Fruit fly (Drosophila melanogaster) Kc167 (cell line): ENCODE measurements around the gene CG14695.

Experiments used
- Myc ChIP-seq: fragments of >200 bp; optimal IDR thresholded peaks from 2 replicates; lab custom pipeline; 2017; ENCODE audit warnings: missing external identifiers
- Sin3A ChIP-seq: fragments of >200 bp; optimal IDR thresholded peaks from 2 replicates; lab custom pipeline; 2018; ENCODE audit warnings: missing external identifiers
- h ChIP-seq: fragments of >200 bp; optimal IDR thresholded peaks from 3 replicates; lab custom pipeline; 2018; ENCODE audit warnings: missing external identifiers
- insv ChIP-seq: fragments of >200 bp; optimal IDR thresholded peaks from 3 replicates; lab custom pipeline; 2018; ENCODE audit warnings: missing external identifiers
- psq ChIP-seq: fragments of >200 bp; optimal IDR thresholded peaks from 2 replicates; lab custom pipeline; 2017; ENCODE audit warnings: missing external identifiers
- ttk ChIP-seq: sonication (Bioruptor generic); optimal IDR thresholded peaks from 2 replicates; lab custom pipeline; 2017; ENCODE audit warnings: missing external identifiers

Gene CG14695

DNA sequence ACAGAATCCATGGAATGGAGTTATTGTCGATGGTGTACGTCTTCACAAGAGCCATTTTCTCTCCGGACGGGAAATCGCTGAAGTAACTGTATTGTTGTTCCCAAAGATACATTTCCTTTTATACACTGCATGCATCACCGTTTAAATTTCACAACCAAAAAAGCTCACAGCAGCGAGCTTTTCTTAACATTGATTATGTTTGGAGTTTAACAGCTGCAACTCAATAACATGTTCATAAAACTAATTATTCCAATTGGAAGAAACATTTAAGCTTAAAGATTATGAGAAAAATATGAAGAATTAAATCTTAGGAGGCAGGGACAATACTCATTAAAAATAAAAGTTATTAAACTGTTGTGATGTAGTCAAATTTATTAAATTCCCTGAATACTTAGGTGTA lies at the start of gene CG14695:
Gene CG14695 (minus strand): TSS at position 101 of the 400 bp plus-strand sequence.
- TF ChIP-seq ttk (lab: Kevin White, UChicago) (no peak), insv (lab: Kevin White, UChicago) (no peak), psq (lab: Kevin White, UChicago) (no peak), h (lab: Kevin White, UChicago) (no peak), Myc (lab: Kevin White, UChicago) (no peak), Sin3A (lab: Kevin White, UChicago) (no peak)

DNA sequence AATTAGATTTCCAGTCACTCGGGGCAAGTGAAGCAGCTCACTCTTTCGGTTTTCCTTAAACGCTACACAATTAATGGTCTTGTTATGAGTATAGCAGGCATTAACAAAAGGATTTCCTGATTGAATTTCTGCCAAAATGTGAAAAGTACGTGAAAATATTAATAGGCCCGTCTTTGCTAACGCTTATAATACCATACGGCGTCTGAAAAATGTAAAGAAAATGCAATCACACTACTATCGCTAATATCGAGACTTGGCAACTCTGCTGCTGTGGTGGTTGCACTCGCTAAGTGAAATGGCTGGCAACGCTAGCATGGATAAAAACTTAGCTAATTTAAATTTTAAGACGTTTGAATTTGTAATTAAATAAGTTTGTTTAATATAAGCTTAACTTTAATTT lies 14.2 kb upstream of the CG14695 start, which contains the start of gene CG6621:
Gene CG6621 (minus strand): TSS at position 205 of the 400 bp plus-strand sequence.
- TF ChIP-seq Myc (lab: Kevin White, UChicago) (no peak), h (lab: Kevin White, UChicago) (no peak), Sin3A (lab: Kevin White, UChicago) (no peak), insv (lab: Kevin White, UChicago) (no peak), ttk (lab: Kevin White, UChicago) (no peak), psq (lab: Kevin White, UChicago) (no peak)

DNA sequence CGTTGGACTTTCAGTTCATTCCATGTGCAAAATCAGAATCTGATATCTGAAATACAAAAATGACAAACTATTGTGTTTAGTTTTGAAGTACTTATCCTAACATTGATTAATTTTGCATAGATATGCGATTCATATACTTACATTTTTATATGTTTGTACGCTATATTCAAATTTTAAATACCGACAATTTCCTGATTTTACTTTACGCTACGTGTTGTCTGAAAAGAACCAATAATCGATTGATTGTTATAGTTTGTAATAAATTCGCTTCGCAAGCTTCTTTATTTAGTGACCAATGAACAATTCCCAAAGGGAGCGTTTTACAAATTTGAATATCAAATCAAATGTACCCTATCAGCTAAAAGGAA lies 10.4 kb upstream of the CG14695 start, which contains the start of gene Ak3:
Gene Ak3 (minus strand): TSS at position 69 of the 368 bp plus-strand sequence.
- TF ChIP-seq Sin3A (lab: Kevin White, UChicago) (no peak), psq (lab: Kevin White, UChicago) (no peak), insv (lab: Kevin White, UChicago) (no peak), ttk (lab: Kevin White, UChicago) (no peak), Myc (lab: Kevin White, UChicago) (no peak), h (lab: Kevin White, UChicago) (no peak)

DNA sequence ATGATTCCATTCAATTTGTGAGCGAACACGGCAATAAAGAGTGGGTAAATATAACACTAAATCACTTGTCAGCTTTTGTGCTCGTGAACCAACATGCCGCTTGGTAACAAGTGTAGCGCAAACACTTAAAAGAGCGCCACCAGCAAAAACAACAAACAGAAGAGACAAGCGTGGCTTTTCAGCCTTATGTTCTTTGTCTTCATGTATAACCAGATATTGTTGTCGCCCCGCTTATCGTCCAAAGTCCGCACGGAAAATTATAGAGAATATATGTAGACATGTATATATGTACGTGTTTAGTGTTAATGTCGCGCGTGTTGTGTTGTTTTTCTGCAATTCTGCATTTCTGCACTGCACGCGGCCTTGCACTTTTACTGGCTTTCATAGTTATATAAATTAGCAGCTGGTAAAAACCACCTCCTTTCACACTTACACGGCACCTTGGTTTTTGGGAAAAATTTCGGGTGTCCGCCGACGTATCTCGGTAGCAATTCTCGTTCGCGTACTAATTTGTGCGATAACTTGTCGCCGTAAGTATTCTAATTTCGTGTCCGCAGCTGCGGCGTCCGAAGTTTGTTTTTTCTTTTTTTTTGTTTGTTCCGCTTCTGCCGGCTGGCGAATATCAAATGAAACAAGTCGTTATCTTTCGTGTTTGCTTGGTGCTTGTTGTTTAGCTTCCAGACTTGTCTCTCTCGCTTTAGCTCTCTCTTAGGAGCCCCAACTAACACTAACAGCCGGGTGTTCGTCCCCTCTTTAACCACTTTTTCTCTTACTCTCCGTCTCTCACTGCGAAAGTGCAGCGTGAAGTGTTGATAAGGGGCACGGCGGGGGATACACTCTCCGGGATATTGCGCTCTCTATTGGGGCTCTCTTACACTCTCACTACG lies 9.8 kb upstream of the CG14695 start:
- no peak for TF ChIP-seq insv (lab: Kevin White, UChicago)
- no peak for TF ChIP-seq Sin3A (lab: Kevin White, UChicago)
- no peak for TF ChIP-seq h (lab: Kevin White, UChicago)
- TF ChIP-seq psq (lab: Kevin White, UChicago) = no peak
- no peak for TF ChIP-seq Myc (lab: Kevin White, UChicago)
- no peak for TF ChIP-seq ttk (lab: Kevin White, UChicago)

DNA sequence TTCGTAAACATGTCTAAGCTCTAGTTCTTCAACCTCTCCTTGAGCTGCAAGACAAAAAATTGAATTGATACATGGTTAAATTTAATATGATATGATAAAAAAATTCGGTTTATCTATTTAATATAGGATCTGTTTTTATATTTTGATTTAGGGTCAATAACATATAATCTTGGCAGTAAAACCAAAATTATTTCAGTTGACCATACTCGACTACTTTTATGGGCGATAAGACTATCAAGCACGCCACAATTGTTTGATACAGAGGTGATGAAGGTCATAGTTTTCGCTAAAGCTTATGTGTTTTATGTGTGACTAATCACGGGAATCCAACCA lies 9.1 kb upstream of the CG14695 start:
- TF ChIP-seq Myc (lab: Kevin White, UChicago) = no peak
- TF ChIP-seq ttk (lab: Kevin White, UChicago) = no peak
- TF ChIP-seq psq (lab: Kevin White, UChicago) = no peak

DNA sequence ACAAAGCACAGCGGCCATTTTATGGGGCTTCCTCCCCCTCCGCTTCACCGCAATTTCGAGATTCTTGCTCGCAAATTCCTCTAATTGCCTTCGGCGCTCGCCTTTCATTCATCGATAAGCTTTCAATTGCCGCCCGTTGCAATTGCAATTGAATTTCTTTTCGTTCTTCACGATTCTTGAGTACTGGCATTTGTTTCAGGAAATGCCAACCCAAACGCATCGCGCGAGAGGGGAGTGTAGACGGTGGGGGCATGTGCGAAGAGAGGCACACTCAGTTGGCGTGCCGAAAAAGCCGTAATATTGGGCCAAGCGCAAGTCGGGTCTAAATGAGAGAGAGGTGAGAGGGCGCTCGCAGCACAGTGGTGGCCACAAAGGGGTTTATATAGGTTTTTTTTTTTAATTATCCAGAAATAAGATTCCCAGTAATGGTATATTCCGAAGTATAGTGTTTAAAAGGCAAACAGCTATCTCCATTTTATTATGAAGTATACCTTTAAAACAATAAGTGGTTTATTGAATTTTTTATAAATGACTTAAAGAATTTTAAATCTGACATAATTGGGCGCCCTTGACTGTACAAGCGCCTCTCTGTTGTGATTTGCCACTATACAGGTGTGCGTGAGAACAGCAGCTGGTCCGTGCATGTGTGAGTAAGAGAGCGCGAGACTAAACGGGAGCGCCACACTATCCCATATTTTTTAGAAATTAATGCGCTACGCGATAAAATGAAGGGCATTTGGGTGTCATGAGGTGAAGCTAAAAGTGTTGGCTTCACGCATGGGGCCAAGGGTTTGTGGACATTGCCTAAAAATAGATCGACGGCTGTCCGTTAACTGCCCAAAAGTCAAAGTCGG lies 7.6 kb upstream of the CG14695 start:
- TF ChIP-seq h (lab: Kevin White, UChicago) = no peak
- TF ChIP-seq psq (lab: Kevin White, UChicago) = no peak
- no peak for TF ChIP-seq insv (lab: Kevin White, UChicago)
- no peak for TF ChIP-seq ttk (lab: Kevin White, UChicago)
- no peak for TF ChIP-seq Sin3A (lab: Kevin White, UChicago)
- TF ChIP-seq Myc (lab: Kevin White, UChicago) = no peak

DNA sequence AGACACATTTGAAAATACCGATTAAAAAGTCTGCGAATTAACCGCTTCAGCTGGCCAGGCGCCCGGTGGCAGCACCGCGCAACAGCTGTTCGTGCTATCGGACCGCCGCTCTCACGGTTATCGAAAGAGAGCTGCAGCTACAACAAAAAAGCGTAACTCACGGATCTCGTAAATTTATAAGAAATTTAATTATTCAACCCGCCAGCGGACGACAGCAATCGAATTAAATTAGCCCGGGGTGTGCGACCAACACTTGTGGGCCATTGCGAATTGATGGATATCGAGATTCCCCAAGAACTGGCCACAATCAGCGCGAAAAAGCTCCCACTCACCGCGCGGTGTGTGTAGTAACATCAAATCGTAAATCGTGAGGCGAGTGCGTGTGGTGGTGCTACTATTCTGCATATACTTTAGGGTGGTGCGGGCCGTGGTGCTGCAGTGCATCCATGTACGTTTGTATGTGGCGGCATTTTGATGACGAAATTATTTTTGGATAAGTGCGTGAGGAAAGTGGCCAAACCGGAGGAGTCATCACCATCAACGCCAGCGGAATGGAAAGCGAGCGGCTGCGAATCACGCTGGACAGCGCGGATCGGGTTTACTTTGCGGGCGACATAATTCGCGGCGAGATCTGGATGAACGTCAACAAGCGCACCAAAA lies 6.4 kb upstream of the CG14695 start, which contains the start of gene Leash:
Gene Leash (plus strand): TSS at position 119 of the 660 bp plus-strand sequence.
- TF ChIP-seq psq (lab: Kevin White, UChicago) = no peak
- TF ChIP-seq h (lab: Kevin White, UChicago) = no peak
- TF ChIP-seq Myc (lab: Kevin White, UChicago) = no peak
- no peak for TF ChIP-seq insv (lab: Kevin White, UChicago)
- no peak for TF ChIP-seq Sin3A (lab: Kevin White, UChicago)

DNA sequence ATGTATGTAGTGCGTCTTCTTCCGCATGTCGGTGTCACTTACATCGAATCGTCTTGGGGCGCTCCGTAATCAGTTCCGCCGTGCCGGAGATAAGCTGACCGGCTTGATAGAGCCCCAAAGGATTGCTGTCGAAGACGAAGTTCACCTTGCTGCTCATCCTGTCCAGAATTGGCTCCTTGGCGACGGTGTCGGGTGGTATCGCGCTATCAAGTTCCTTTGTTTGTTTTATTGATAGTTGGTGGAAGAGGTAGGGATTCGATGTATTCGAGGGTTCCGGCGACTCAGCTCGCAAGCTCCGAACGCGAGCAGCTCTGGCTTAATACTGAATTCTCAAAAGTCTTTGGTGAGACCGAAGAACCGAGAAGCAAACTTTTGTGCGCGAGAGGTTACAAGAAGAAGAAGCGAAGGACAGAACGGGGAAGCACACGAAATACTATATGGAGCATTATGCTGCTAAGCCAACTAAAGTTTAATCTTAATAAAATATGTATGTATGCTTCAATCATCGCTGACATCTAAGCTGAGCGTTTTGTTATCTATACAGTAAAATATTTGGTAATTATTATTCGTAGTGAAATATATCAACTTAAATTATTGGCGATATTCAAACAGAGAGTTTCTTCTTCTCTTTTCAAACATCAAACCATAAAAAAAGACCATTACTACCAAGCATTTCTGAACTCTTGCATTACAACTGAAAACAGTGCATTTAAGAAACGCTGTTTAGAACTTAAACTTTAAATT lies 5.7 kb upstream of the CG14695 start, which contains the start of gene CG14696:
Gene CG14696 (minus strand): TSS at position 324 of the 744 bp plus-strand sequence.
- TF ChIP-seq psq (lab: Kevin White, UChicago) = no peak
- no peak for TF ChIP-seq ttk (lab: Kevin White, UChicago)
- TF ChIP-seq Myc (lab: Kevin White, UChicago) = no peak
- no peak for TF ChIP-seq h (lab: Kevin White, UChicago)
- TF ChIP-seq Sin3A (lab: Kevin White, UChicago) = no peak
- TF ChIP-seq insv (lab: Kevin White, UChicago) = no peak

DNA sequence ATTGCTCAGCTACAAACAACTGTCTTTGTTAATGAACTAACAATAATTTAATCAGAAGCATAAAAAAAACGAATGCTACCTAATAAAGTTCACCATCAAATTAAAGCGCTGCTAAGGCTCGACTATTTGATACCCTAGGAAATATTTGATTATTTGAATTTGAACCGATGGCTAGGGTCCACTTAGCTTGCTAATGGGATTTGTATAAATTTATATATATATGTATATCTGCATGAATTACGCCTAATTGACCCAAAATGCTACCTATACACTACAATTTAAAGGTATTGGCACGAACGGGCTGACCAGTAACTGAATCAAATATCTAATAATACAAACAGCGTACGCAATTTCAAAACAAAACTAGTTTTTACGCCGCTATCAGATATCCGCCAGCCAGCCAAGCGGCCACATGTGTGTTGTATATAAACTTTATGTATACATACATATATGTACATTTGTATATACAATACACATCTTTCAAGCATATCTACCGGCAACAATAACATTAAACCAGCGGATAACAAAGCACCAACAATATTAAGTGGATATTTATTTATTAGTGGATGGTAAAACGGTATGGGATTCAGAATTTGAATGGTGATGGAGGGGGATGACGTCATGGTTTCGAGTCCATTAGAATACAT lies 5.0 kb upstream of the CG14695 start:
- no peak for TF ChIP-seq Sin3A (lab: Kevin White, UChicago)
- no peak for TF ChIP-seq Myc (lab: Kevin White, UChicago)
- no peak for TF ChIP-seq psq (lab: Kevin White, UChicago)
- TF ChIP-seq ttk (lab: Kevin White, UChicago) = no peak
- no peak for TF ChIP-seq h (lab: Kevin White, UChicago)
- TF ChIP-seq insv (lab: Kevin White, UChicago) = no peak
